Fruit fly (Drosophila melanogaster) whole organism, pupa: ENCODE results near the gene CG14853.

Source experiments
- CG17806 ChIP-seq: fragments of 200-800 bp; sonication (Bioruptor generic); optimal IDR thresholded peaks from 2 replicates; lab custom pipeline; 2018; ENCODE audit warnings: missing biosample characterization, mild to moderate bottlenecking, missing genetic modification characterization, moderate library complexity
- CG9948 ChIP-seq: fragments of 200-800 bp; sonication (Bioruptor generic); optimal IDR thresholded peaks from 2 replicates; lab custom pipeline; 2018; ENCODE audit warnings: missing biosample characterization, mild to moderate bottlenecking, missing genetic modification characterization, moderate library complexity
- D1 ChIP-seq: fragments of 200-800 bp; sonication (Bioruptor generic); optimal IDR thresholded peaks from 2 replicates; lab custom pipeline; 2018; ENCODE audit warnings: missing biosample characterization, mild to moderate bottlenecking, missing genetic modification characterization, moderate library complexity
- fd96Ca ChIP-seq: fragments of 200-800 bp; sonication (Bioruptor generic); IDR thresholded peaks from 3 replicates; pipeline ENCODE4 v1.3.6; 2022; ENCODE audit warnings: missing biosample characterization, missing genetic modification characterization

DNA sequence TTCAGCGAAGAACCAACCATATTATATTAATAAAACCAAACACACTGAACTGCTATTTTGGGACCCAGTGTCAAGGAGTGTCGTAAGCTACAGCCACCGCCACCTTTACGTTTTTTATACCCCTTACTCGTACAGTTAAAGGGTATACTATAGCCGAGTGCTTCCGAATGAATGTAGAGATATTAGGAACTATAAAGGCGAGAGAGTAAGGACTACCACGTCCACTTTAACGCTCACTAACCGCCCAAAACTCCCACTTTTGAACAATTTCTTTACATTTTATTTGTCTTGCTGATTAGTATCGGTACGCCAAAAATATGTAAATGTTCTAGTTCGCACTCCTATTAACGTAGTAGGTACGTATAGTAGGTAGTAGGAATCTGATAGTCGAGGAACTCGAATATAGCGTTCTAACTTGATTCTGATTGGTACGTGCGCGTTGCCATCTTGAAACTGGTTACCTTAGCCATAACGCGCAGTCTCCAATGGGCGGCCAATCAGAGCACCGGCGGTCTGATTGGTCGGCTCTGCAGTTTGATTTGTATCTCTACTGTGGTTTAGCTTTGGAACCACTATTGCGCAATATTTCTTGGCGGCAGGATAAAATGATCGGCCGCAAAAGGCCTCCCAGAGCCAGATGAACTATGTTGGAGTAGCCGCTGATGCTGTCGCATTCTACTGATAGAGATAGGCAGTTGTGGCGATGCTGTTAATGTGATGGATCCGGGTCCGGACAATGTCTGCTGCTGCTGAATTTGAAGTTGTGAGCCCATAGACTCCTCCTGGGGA lies 46.7 kb downstream of the CG14853 start:
- TF ChIP-seq CG9948 (tag; lab: Kevin White, UChicago) (peak; percentile 34), CG17806 (tag; lab: Kevin White, UChicago) (peak; percentile 26), fd96Ca (GFP tag; lab: Robert Waterston, UW) (peak; percentile 39; the same call in 2 of the 3 replicates), D1 (tag; lab: Kevin White, UChicago) (no peak)
